Fruit fly (Drosophila melanogaster): Measurements from ENCODE around the gene CG13841.

CG13841 gene

DNA sequence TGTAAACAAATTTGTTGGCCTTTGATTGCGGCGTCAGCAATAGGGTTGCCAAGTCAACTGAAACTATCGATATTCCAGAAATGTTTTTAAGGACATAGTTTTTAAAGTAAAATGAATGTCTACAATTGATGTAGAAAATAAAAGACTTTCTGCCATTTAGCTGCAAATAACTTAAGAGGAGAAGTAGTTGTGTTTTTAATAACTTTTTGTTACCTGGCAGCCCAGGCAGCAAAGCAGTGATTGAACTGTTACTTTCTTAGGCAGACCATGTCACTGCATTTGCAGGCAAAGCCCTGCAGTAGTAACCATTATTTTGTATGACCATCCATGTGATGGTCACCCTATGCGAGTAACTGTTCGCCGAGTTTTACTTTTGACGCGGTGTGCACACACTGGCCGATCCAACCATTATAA, 17.0 kb downstream of the CG13841 start, which contains the start of the genes rumi, CG7029 and Usp12-46 (continued):
- TF ChIP-seq CG2120 (GFP tag; optimal IDR thresholded peaks at IDR 0.05) (peak; percentile 93), Nf-YA (GFP tag; IDR thresholded peaks at IDR 0.05) (peak; percentile 74), shn (GFP tag; optimal IDR thresholded peaks at IDR 0.05) (peak; percentile 89), al (GFP tag; IDR thresholded peaks at IDR 0.05) (peak; percentile 75), CG10543 (GFP tag; optimal IDR thresholded peaks at IDR 0.05) (peak; percentile 77), Adf1 (GFP tag; IDR thresholded peaks at IDR 0.05) (peak; percentile 41; the same call in 1 of the 2 replicates), CG8281 (tag; optimal IDR thresholded peaks at IDR 0.05) (peak; percentile 47), amos (GFP tag; IDR thresholded peaks at IDR 0.05; ENCODE audit: partially characterized antibody) (peak; percentile 72), Lhr (GFP tag; optimal IDR thresholded peaks at IDR 0.05) (peak; percentile 76), YL-1 (GFP tag; optimal IDR thresholded peaks at IDR 0.05) (peak; percentile 70), lola (GFP tag; optimal IDR thresholded peaks at IDR 0.05) (peak in 1 of 3 experiments; percentile 84), ems (GFP tag; optimal IDR thresholded peaks at IDR 0.05) (peak; percentile 85), phol (tag; optimal IDR thresholded peaks at IDR 0.05) (peak; percentile 90), CG4282 (GFP tag; optimal IDR thresholded peaks at IDR 0.05) (peak; percentile 75), Hmr (GFP tag; optimal IDR thresholded peaks at IDR 0.05) (peak; percentile 83), vvl (GFP tag; IDR thresholded peaks at IDR 0.05) (peak; percentile 94), Mes4 (GFP tag; optimal IDR thresholded peaks at IDR 0.05) (peak; percentile 78), az2 (GFP tag; optimal IDR thresholded peaks at IDR 0.05) (peak; percentile 89), Side (GFP tag; optimal IDR thresholded peaks at IDR 0.05) (peak; percentile 91), tna (GFP tag; IDR thresholded peaks at IDR 0.05; ENCODE audit: partially characterized antibody) (no peak), CG15269 (tag; optimal IDR thresholded peaks at IDR 0.05) (peak; percentile 86), Myb (GFP tag; optimal IDR thresholded peaks at IDR 0.05) (peak; percentile 80), jumu (GFP tag; optimal IDR thresholded peaks at IDR 0.05) (peak; percentile 94), bab2 (GFP tag; optimal IDR thresholded peaks at IDR 0.05) (peak; percentile 88), nom (GFP tag; optimal IDR thresholded peaks at IDR 0.05) (peak; percentile 58), CG17361 (GFP tag; IDR thresholded peaks at IDR 0.05) (peak; percentile 80), ssp (GFP tag; IDR thresholded peaks at IDR 0.05) (peak; percentile 75), CG9932 (GFP tag; IDR thresholded peaks at IDR 0.05) (peak; percentile 88), CG1832 (GFP tag; optimal IDR thresholded peaks at IDR 0.05) (no peak), Hr3 (GFP tag; optimal IDR thresholded peaks at IDR 0.05) (peak; percentile 88), Rx (GFP tag; IDR thresholded peaks at IDR 0.05) (peak; percentile 80), CG14014 (GFP tag; IDR thresholded peaks at IDR 0.05) (peak; percentile 90), CG4617 (GFP tag; optimal IDR thresholded peaks at IDR 0.05; ENCODE audit: borderline replicate concordance) (peak; percentile 85), CTCF (GFP tag; optimal IDR thresholded peaks at IDR 0.05) (no peak), dimm (GFP tag; IDR thresholded peaks at IDR 0.05) (no peak), Xrp1 (GFP tag; IDR thresholded peaks at IDR 0.05) (peak; percentile 88), CG12299 (tag; optimal IDR thresholded peaks at IDR 0.05) (peak; percentile 79), cg (GFP tag; optimal IDR thresholded peaks at IDR 0.05) (no peak), ap (GFP tag; IDR thresholded peaks at IDR 0.05) (peak; percentile 67), yki (optimal IDR thresholded peaks at IDR 0.05) (no peak), schlank (tag; optimal IDR thresholded peaks at IDR 0.05) (peak; percentile 59), MESR4 (GFP tag; optimal IDR thresholded peaks at IDR 0.05) (no peak), CG1792 (GFP tag; optimal IDR thresholded peaks at IDR 0.05) (peak; percentile 57), hbn (GFP tag; IDR thresholded peaks at IDR 0.05; ENCODE audit: partially characterized antibody) (peak; percentile 75), Antp (GFP tag; optimal IDR thresholded peaks at IDR 0.05) (peak; percentile 93), CG1602 (GFP tag; optimal IDR thresholded peaks at IDR 0.05) (peak; percentile 90), CG10321 (GFP tag; IDR thresholded peaks at IDR 0.05) (peak; percentile 62), Dad (GFP tag; optimal IDR thresholded peaks at IDR 0.05) (peak; percentile 82), dmrt99B (tag; optimal IDR thresholded peaks at IDR 0.05) (no peak), Atf-2 (GFP tag; optimal IDR thresholded peaks at IDR 0.05) (peak; percentile 87), nerfin-1 (tag; optimal IDR thresholded peaks at IDR 0.05) (peak; percentile 78), CG10654 (GFP tag; optimal IDR thresholded peaks at IDR 0.05) (peak; percentile 87)
